Worm (Caenorhabditis elegans) whole organism, early embryonic: ENCODE measurements around the gene fbxb-47.

Experiments
- B0310.2 ChIP-seq: sonication (generic microtip); optimal IDR thresholded peaks from 2 replicates; lab custom pipeline; 2016; ENCODE audit warnings: mild to moderate bottlenecking, missing genetic modification characterization, missing compliant biosample characterization
- ama-1 ChIP-seq: fragments of 150-350 bp; optimal IDR thresholded peaks from 2 replicates; lab custom pipeline; 2014
- ceh-13 ChIP-seq: fragments of 200-800 bp; sonication (Bioruptor generic); optimal IDR thresholded peaks from 2 replicates; lab custom pipeline; 2018; ENCODE audit warnings: mild to moderate bottlenecking, missing genetic modification characterization, missing compliant biosample characterization
- flt-1 ChIP-seq: fragments of 200-800 bp; sonication (Bioruptor generic); IDR thresholded peaks from 2 replicates; pipeline ENCODE4 v1.3.6; 2022; ENCODE audit warnings: missing genetic modification characterization, missing compliant biosample characterization
- scrt-1 ChIP-seq: fragments of 200-800 bp; sonication (Bioruptor generic); IDR thresholded peaks from 2 replicates; pipeline ENCODE4 v1.3.6; 2022; ENCODE audit warnings: missing genetic modification characterization, missing compliant biosample characterization

ce11 chrII:1668913-1669312, 34.4 kb downstream of the fbxb-47 start, which contains the start of gene srw-97:
- TF ChIP-seq ama-1 (lab: Kevin White, UChicago) (no peak), flt-1 (GFP tag; lab: Robert Waterston, UW) (no peak), B0310.2 (tag; lab: Kevin White, UChicago) (no peak), ceh-13 (GFP tag; lab: Kevin White, UChicago) (no peak), scrt-1 (GFP tag; lab: Robert Waterston, UW) (no peak)
